Worm (Caenorhabditis elegans) whole organism, L3 larva: ENCODE results near the gene snt-7.
A peak's percentile ranks its signal among the peaks of the same experiment; 100 is the strongest.

Source experiments
- R02D3.7 ChIP-seq: fragments of 150-350 bp; optimal IDR thresholded peaks from 2 replicates; lab custom pipeline; 2014; ENCODE audit warnings: missing biosample characterization, missing genetic modification characterization
- ZK546.5 ChIP-seq: sonication (generic microtip); optimal IDR thresholded peaks from 2 replicates; lab custom pipeline; 2017; ENCODE audit warnings: missing biosample characterization, missing genetic modification characterization
- aly-2 ChIP-seq: fragments of 150-350 bp; optimal IDR thresholded peaks from 2 replicates; lab custom pipeline; 2014; ENCODE audit warnings: missing biosample characterization, missing genetic modification characterization
- ama-1 ChIP-seq: fragments of 150-350 bp; optimal IDR thresholded peaks from 2 replicates; lab custom pipeline; 2018
- ceh-16 ChIP-seq: sonication (generic microtip); optimal IDR thresholded peaks from 2 replicates; lab custom pipeline; 2017; ENCODE audit warnings: missing biosample characterization, missing genetic modification characterization
- ceh-28 ChIP-seq: fragments of 150-350 bp; optimal IDR thresholded peaks from 2 replicates; lab custom pipeline; 2014; ENCODE audit warnings: missing biosample characterization, missing genetic modification reagents, missing genetic modification characterization
- ceh-82 ChIP-seq: fragments of 150-350 bp; optimal IDR thresholded peaks from 2 replicates; lab custom pipeline; 2014; ENCODE audit warnings: missing biosample characterization, missing genetic modification characterization
- ceh-9 ChIP-seq: sonication (generic microtip); optimal IDR thresholded peaks from 2 replicates; lab custom pipeline; 2018; ENCODE audit warnings: missing biosample characterization, missing genetic modification characterization
- daf-12 ChIP-seq: fragments of 150-350 bp; optimal IDR thresholded peaks from 2 replicates; lab custom pipeline; 2014; ENCODE audit warnings: missing biosample characterization, missing genetic modification reagents, missing genetic modification characterization
- egl-27 ChIP-seq: sonication (generic microtip); optimal IDR thresholded peaks from 4 replicates; lab custom pipeline; 2017; ENCODE audit warnings: missing biosample characterization, missing genetic modification reagents, missing genetic modification characterization
- egl-5 ChIP-seq: fragments of 150-350 bp; optimal IDR thresholded peaks from 2 replicates; lab custom pipeline; 2017; ENCODE audit warnings: missing biosample characterization, missing genetic modification reagents, missing genetic modification characterization, inconsistent platforms
- elt-1 ChIP-seq: fragments of 150-350 bp; optimal IDR thresholded peaks from 2 replicates; lab custom pipeline; 2014; ENCODE audit warnings: missing biosample characterization, missing genetic modification characterization
- elt-2 ChIP-seq: sonication (generic microtip); optimal IDR thresholded peaks from 2 replicates; lab custom pipeline; 2016; ENCODE audit warnings: missing genetic modification reagents, mild to moderate bottlenecking, missing genetic modification characterization, missing compliant biosample characterization
- elt-3 ChIP-seq, 3 experiments: fragments of 150-350 bp in 1 of 3; sonication (generic microtip) in 2 of 3; optimal IDR thresholded peaks; 2 replicates in 2 of 3; 4 replicates in 1 of 3; lab custom pipeline; 2014 to 2017; ENCODE audit warnings: missing biosample characterization in 3 of 3, missing genetic modification characterization in 3 of 3
- eor-1 ChIP-seq, 2 experiments: fragments of 150-350 bp; optimal IDR thresholded peaks; 2 replicates each; lab custom pipeline; 2014 to 2018; ENCODE audit warnings: missing biosample characterization in 2 of 2, missing genetic modification characterization in 2 of 2
- fkh-10 ChIP-seq: sonication (generic microtip); optimal IDR thresholded peaks from 2 replicates; lab custom pipeline; 2017; ENCODE audit warnings: missing biosample characterization, missing genetic modification reagents, missing genetic modification characterization
- fkh-2 ChIP-seq: fragments of 150-350 bp; optimal IDR thresholded peaks from 2 replicates; lab custom pipeline; 2014; ENCODE audit warnings: missing biosample characterization, missing genetic modification reagents, missing genetic modification characterization
- fos-1 ChIP-seq: fragments of 150-350 bp; optimal IDR thresholded peaks from 2 replicates; lab custom pipeline; 2014; ENCODE audit warnings: missing biosample characterization, missing genetic modification characterization
- hmg-11 ChIP-seq: sonication (generic microtip); optimal IDR thresholded peaks from 2 replicates; lab custom pipeline; 2016; ENCODE audit warnings: missing genetic modification characterization, missing compliant biosample characterization
- jun-1 ChIP-seq: fragments of 150-350 bp; optimal IDR thresholded peaks from 2 replicates; lab custom pipeline; 2014; ENCODE audit warnings: missing biosample characterization, missing genetic modification reagents, missing genetic modification characterization
- lin-15B ChIP-seq: fragments of 150-350 bp; optimal IDR thresholded peaks from 2 replicates; lab custom pipeline; 2014; ENCODE audit warnings: missing biosample characterization, missing genetic modification characterization
- lin-39 ChIP-seq: fragments of 150-350 bp; optimal IDR thresholded peaks from 2 replicates; lab custom pipeline; 2018; ENCODE audit warnings: missing biosample characterization, missing genetic modification reagents, missing genetic modification characterization
- lsy-12 ChIP-seq: sonication (generic microtip); optimal IDR thresholded peaks from 2 replicates; lab custom pipeline; 2016; ENCODE audit warnings: mild to moderate bottlenecking, missing genetic modification characterization, missing compliant biosample characterization
- mdl-1 ChIP-seq: fragments of 150-350 bp; optimal IDR thresholded peaks from 2 replicates; lab custom pipeline; 2014; ENCODE audit warnings: missing biosample characterization, missing genetic modification characterization
- mml-1 ChIP-seq: fragments of 150-350 bp; sonication (generic microtip); optimal IDR thresholded peaks from 3 replicates; lab custom pipeline; 2014; ENCODE audit warnings: missing biosample characterization, missing genetic modification characterization
- nfya-1 ChIP-seq: sonication (generic microtip); optimal IDR thresholded peaks from 2 replicates; lab custom pipeline; 2017; ENCODE audit warnings: missing genetic modification characterization, mild to moderate bottlenecking, missing compliant biosample characterization, antibody characterized with exemption, moderate library complexity; ENCODE audit not compliant: insufficient read depth
- nhr-11 ChIP-seq: fragments of 150-350 bp; optimal IDR thresholded peaks from 2 replicates; lab custom pipeline; 2014; ENCODE audit warnings: missing biosample characterization, missing genetic modification characterization
- nhr-12 ChIP-seq: fragments of 150-350 bp; optimal IDR thresholded peaks from 2 replicates; lab custom pipeline; 2014; ENCODE audit warnings: missing biosample characterization, missing genetic modification characterization
- nhr-23 ChIP-seq: fragments of 150-350 bp; optimal IDR thresholded peaks from 2 replicates; lab custom pipeline; 2014; ENCODE audit warnings: missing biosample characterization, missing genetic modification reagents, missing genetic modification characterization
- nhr-237 ChIP-seq: fragments of 150-350 bp; optimal IDR thresholded peaks from 2 replicates; lab custom pipeline; 2014; ENCODE audit warnings: missing biosample characterization, missing genetic modification characterization
- nhr-25 ChIP-seq: sonication (generic microtip); optimal IDR thresholded peaks from 2 replicates; lab custom pipeline; 2017; ENCODE audit warnings: missing biosample characterization, missing genetic modification characterization
- nhr-28 ChIP-seq: fragments of 150-350 bp; optimal IDR thresholded peaks from 2 replicates; lab custom pipeline; 2014; ENCODE audit warnings: missing biosample characterization, missing genetic modification characterization
- nhr-43 ChIP-seq: sonication (generic microtip); optimal IDR thresholded peaks from 2 replicates; lab custom pipeline; 2016; ENCODE audit warnings: mild to moderate bottlenecking, missing genetic modification characterization, missing compliant biosample characterization; ENCODE audit not compliant: poor library complexity, severe bottlenecking
- nhr-67 ChIP-seq: fragments of 150-350 bp; optimal IDR thresholded peaks from 2 replicates; lab custom pipeline; 2014; ENCODE audit warnings: missing biosample characterization, missing genetic modification characterization
- nhr-76 ChIP-seq: fragments of 150-350 bp; sonication (generic microtip); optimal IDR thresholded peaks from 5 replicates; lab custom pipeline; 2014; ENCODE audit warnings: missing biosample characterization, missing genetic modification characterization
- nhr-77 ChIP-seq: fragments of 150-350 bp; optimal IDR thresholded peaks from 2 replicates; lab custom pipeline; 2014; ENCODE audit warnings: missing biosample characterization, missing genetic modification characterization
- pha-4 ChIP-seq: fragments of 150-350 bp; optimal IDR thresholded peaks from 2 replicates; lab custom pipeline; 2014; ENCODE audit warnings: missing biosample characterization, missing genetic modification reagents, missing genetic modification characterization
- pqm-1 ChIP-seq: fragments of 150-350 bp; optimal IDR thresholded peaks from 2 replicates; lab custom pipeline; 2017; ENCODE audit warnings: missing biosample characterization, missing genetic modification characterization, inconsistent platforms
- sea-2 ChIP-seq: fragments of 150-350 bp; sonication (generic microtip); optimal IDR thresholded peaks from 4 replicates; lab custom pipeline; 2014; ENCODE audit warnings: missing biosample characterization, missing genetic modification reagents, missing genetic modification characterization
- skn-1 ChIP-seq: fragments of 150-350 bp; optimal IDR thresholded peaks from 2 replicates; lab custom pipeline; 2014; ENCODE audit warnings: missing biosample characterization, missing genetic modification characterization
- snpc-4 ChIP-seq: fragments of 150-350 bp; optimal IDR thresholded peaks from 2 replicates; lab custom pipeline; 2014; ENCODE audit warnings: missing biosample characterization, missing genetic modification characterization
- tbx-2 ChIP-seq: sonication (generic microtip); optimal IDR thresholded peaks from 2 replicates; lab custom pipeline; 2016; ENCODE audit warnings: mild to moderate bottlenecking, missing genetic modification characterization, missing compliant biosample characterization
- unc-39 ChIP-seq: sonication (generic microtip); optimal IDR thresholded peaks from 4 replicates; lab custom pipeline; 2017; ENCODE audit warnings: missing biosample characterization, missing genetic modification characterization
- unc-62 ChIP-seq: fragments of 150-350 bp; sonication (generic microtip); optimal IDR thresholded peaks from 4 replicates; lab custom pipeline; 2014; ENCODE audit warnings: missing biosample characterization, missing genetic modification reagents, missing genetic modification characterization
- zag-1 ChIP-seq: fragments of 150-350 bp; optimal IDR thresholded peaks from 2 replicates; lab custom pipeline; 2014; ENCODE audit warnings: missing biosample characterization, missing genetic modification characterization
- ztf-11 ChIP-seq: fragments of 150-350 bp; optimal IDR thresholded peaks from 2 replicates; lab custom pipeline; 2014; ENCODE audit warnings: missing biosample characterization, missing genetic modification characterization
- ztf-4 ChIP-seq: fragments of 150-350 bp; optimal IDR thresholded peaks from 2 replicates; lab custom pipeline; 2014; ENCODE audit warnings: missing biosample characterization, missing genetic modification characterization

snt-7 gene

ce11 chrX:15188510-15188909 is 10.4 kb downstream of the snt-7 start:
- no peak for TF ChIP-seq fkh-2 (tag; lab: Kevin White, UChicago)
- TF ChIP-seq skn-1 (tag; lab: Kevin White, UChicago): peak; percentile 16

- no peak for TF ChIP-seq nhr-237 (tag; lab: Kevin White, UChicago)
- TF ChIP-seq ztf-11: no peak
- peak; percentile 88 for TF ChIP-seq egl-5 (tag; lab: Kevin White, UChicago)
- peak; percentile 94 for TF ChIP-seq snpc-4 (tag; lab: Kevin White, UChicago)
- TF ChIP-seq elt-2 (tag; lab: Kevin White, UChicago): peak; percentile 76
- TF ChIP-seq elt-3 (tag; optimal IDR thresholded peaks at IDR 0.05; lab: Kevin White, UChicago): peak in 1 of 3 experiments; percentile 11
- peak; percentile 75 for TF ChIP-seq lin-39 (tag; lab: Kevin White, UChicago)
- no peak for TF ChIP-seq ZK546.5 (tag; lab: Kevin White, UChicago)
- peak; percentile 87 for TF ChIP-seq lsy-12
- TF ChIP-seq egl-27 (tag; lab: Kevin White, UChicago): peak; percentile 31
- TF ChIP-seq daf-12 (tag; lab: Kevin White, UChicago): no peak
- no peak for TF ChIP-seq nhr-76 (tag; lab: Kevin White, UChicago)
- TF ChIP-seq aly-2 (tag; lab: Kevin White, UChicago): no peak
- TF ChIP-seq unc-39 (tag; lab: Kevin White, UChicago): no peak
- peak; percentile 32 for TF ChIP-seq pqm-1 (tag; lab: Kevin White, UChicago)
- TF ChIP-seq tbx-2 (tag; lab: Kevin White, UChicago): peak; percentile 84
- TF ChIP-seq mml-1 (tag; lab: Kevin White, UChicago): no peak
- no peak for TF ChIP-seq nhr-28
- TF ChIP-seq fos-1 (tag; lab: Kevin White, UChicago): no peak
- no peak for TF ChIP-seq ceh-16 (tag; lab: Kevin White, UChicago)
- peak; percentile 56 for TF ChIP-seq nhr-77 (tag; lab: Kevin White, UChicago)
- peak; percentile 78 for TF ChIP-seq nfya-1 (tag; lab: Kevin White, UChicago)
- TF ChIP-seq R02D3.7 (tag; lab: Kevin White, UChicago): peak; percentile 52
- TF ChIP-seq elt-1: no peak
- peak; percentile 95 for TF ChIP-seq hmg-11
- no peak for TF ChIP-seq zag-1 (tag; lab: Kevin White, UChicago)
- peak; percentile 94 for TF ChIP-seq nhr-43 (tag; lab: Kevin White, UChicago)
- TF ChIP-seq nhr-25 (tag; lab: Kevin White, UChicago): peak; percentile 97
- no peak for TF ChIP-seq sea-2
- peak; percentile 44 for TF ChIP-seq ceh-82 (tag; lab: Kevin White, UChicago)
- no peak for TF ChIP-seq unc-62 (GFP tag; lab: Kevin White, UChicago)
- TF ChIP-seq lin-15B (tag; lab: Kevin White, UChicago): peak; percentile 47
- no peak for TF ChIP-seq nhr-12 (tag; lab: Kevin White, UChicago)
- no peak for TF ChIP-seq nhr-67 (tag; lab: Kevin White, UChicago)
- peak; percentile 80 for TF ChIP-seq skn-1 (tag; lab: Kevin White, UChicago)
- TF ChIP-seq pha-4 (tag; lab: Kevin White, UChicago): peak; percentile 86
- peak; percentile 33 for TF ChIP-seq fkh-10 (GFP tag; lab: Kevin White, UChicago)
- TF ChIP-seq nhr-11 (tag; lab: Kevin White, UChicago): no peak
- TF ChIP-seq ztf-4: no peak
- TF ChIP-seq ceh-28 (tag; lab: Kevin White, UChicago): peak; percentile 64
- TF ChIP-seq fkh-2 (tag; lab: Kevin White, UChicago): no peak
- no peak for TF ChIP-seq ceh-9
- peak; percentile 88 for TF ChIP-seq nhr-23
- TF ChIP-seq jun-1: peak; percentile 91
- TF ChIP-seq mdl-1 (tag; lab: Kevin White, UChicago): no peak
- no peak for TF ChIP-seq eor-1 (tag; optimal IDR thresholded peaks at IDR 0.05; lab: Kevin White, UChicago)
- no peak for TF ChIP-seq ama-1 (lab: Kevin White, UChicago)
These were observed 17.5 kb downstream of the snt-7 start, which contains the start of gene pkhm-2 for ce11 chrX:15181454-15181853. pkhm-2 (minus strand) TSS chrX:15181465.
